Worm (Caenorhabditis elegans) whole organism, young adult: Measurements from ENCODE around the gene K07D4.6.

Experiments used
- akir-1 ChIP-seq: fragments of 200-800 bp; sonication (Bioruptor generic); optimal IDR thresholded peaks from 2 replicates; lab custom pipeline; 2018; ENCODE audit warnings: mild to moderate bottlenecking, missing genetic modification characterization, moderate library complexity, missing compliant biosample characterization
- attf-6 ChIP-seq: fragments of 200-800 bp; sonication (Bioruptor generic); IDR thresholded peaks from 2 replicates; pipeline ENCODE4 v1.3.6; 2022; ENCODE audit warnings: missing genetic modification reagents, missing genetic modification characterization, missing compliant biosample characterization
- ceh-40 ChIP-seq: fragments of 200-800 bp; sonication (Bioruptor generic); IDR thresholded peaks from 2 replicates; pipeline ENCODE4 v1.3.6; 2022; ENCODE audit warnings: missing genetic modification characterization, missing compliant biosample characterization
- hrde-1 ChIP-seq: sonication (generic microtip); optimal IDR thresholded peaks from 2 replicates; lab custom pipeline; 2016; ENCODE audit warnings: missing genetic modification characterization, mild to moderate bottlenecking, missing compliant biosample characterization, moderate library complexity, missing genotype, missing genetic modification reagents, borderline replicate concordance
- nfya-1 ChIP-seq: sonication (generic microtip); optimal IDR thresholded peaks from 2 replicates; lab custom pipeline; 2017; ENCODE audit warnings: antibody characterized with exemption, missing compliant biosample characterization, missing genetic modification characterization, borderline replicate concordance; ENCODE audit not compliant: insufficient read depth
- tbx-9 ChIP-seq: sonication (generic microtip); optimal IDR thresholded peaks from 2 replicates; lab custom pipeline; 2016; ENCODE audit warnings: borderline replicate concordance, missing genetic modification characterization, inconsistent platforms, missing compliant biosample characterization

ce11 chrII:3986906-3987305 is 31.6 kb downstream of the K07D4.6 start, which contains the start of gene K10G6.5:
- TF ChIP-seq ceh-40 (GFP tag; lab: Robert Waterston, UW) (no peak), hrde-1 (tag; lab: Kevin White, UChicago) (no peak), nfya-1 (tag; lab: Kevin White, UChicago) (no peak), tbx-9 (tag; lab: Kevin White, UChicago) (no peak), attf-6 (GFP tag; lab: Robert Waterston, UW) (no peak), akir-1 (GFP tag; lab: Kevin White, UChicago) (no peak)
